Worm (Caenorhabditis elegans): ENCODE measurements around the gene Y39F10A.6.

- TF ChIP-seq him-1 (tag; optimal IDR thresholded peaks at IDR 0.05) (no peak), dao-5 (tag; optimal IDR thresholded peaks at IDR 0.05) (no peak)
Measured at ce11 chrII:820519-820918, 37.1 kb upstream of the Y39F10A.6 start, which contains the start of gene F46F5.7.
